Fruit fly (Drosophila melanogaster): ENCODE data around the gene CG12206.

dm6 chrX:3514016-3514415 is 39.7 kb upstream of the CG12206 start, which contains the start of gene CG13021:
- TF ChIP-seq CG8478 (optimal IDR thresholded peaks at IDR 0.05) (no peak), psq (optimal IDR thresholded peaks at IDR 0.05) (no peak), EcR (GFP tag; optimal IDR thresholded peaks at IDR 0.05) (no peak)
